Worm (Caenorhabditis elegans): ENCODE results near the gene glb-20.

Gene glb-20

ce11 chrX:13589735-13590134 lies 33.8 kb upstream of the glb-20 start, which contains the start of gene col-9:
TSS of gene col-9 (plus strand) at chrX:13590035.
- TF ChIP-seq tab-1 (GFP tag; IDR thresholded peaks at IDR 0.05) (no peak), med-1 (GFP tag; optimal IDR thresholded peaks at IDR 0.05; ENCODE audit: insufficient read depth) (no peak), flt-1 (GFP tag; IDR thresholded peaks at IDR 0.05) (no peak), T22C8.4 (GFP tag; IDR thresholded peaks at IDR 0.05) (no peak), klf-2 (GFP tag; conservative IDR thresholded peaks at IDR 0.05) (no peak)

ce11 chrX:13584725-13585371 lies 28.9 kb upstream of the glb-20 start, which contains the start of gene unc-84:
TSS of gene unc-84 (plus strand) at chrX:13584775.
- TF ChIP-seq med-1 (GFP tag; optimal IDR thresholded peaks at IDR 0.05; ENCODE audit: insufficient read depth) (no peak), flt-1 (GFP tag; IDR thresholded peaks at IDR 0.05) (peak; percentile 42; the same call in 1 of the 2 replicates), cog-1 (tag; optimal IDR thresholded peaks at IDR 0.05) (no peak), tab-1 (GFP tag; IDR thresholded peaks at IDR 0.05) (0 out of 2 replicates have a peak, but pooled peaks have one; percentile 39)

- TF ChIP-seq flt-1 (GFP tag; IDR thresholded peaks at IDR 0.05): peak; percentile 62; the same call in 1 of the 2 replicates
- no peak for TF ChIP-seq ref-1 (GFP tag; conservative IDR thresholded peaks at IDR 0.05)
- no peak for TF ChIP-seq ztf-29 (GFP tag; IDR thresholded peaks at IDR 0.05)
- peak; percentile 75 for TF ChIP-seq tab-1 (GFP tag; IDR thresholded peaks at IDR 0.05)
- peak; percentile 75 for TF ChIP-seq cog-1 (tag; optimal IDR thresholded peaks at IDR 0.05)
- peak; percentile 39; the same call in 1 of the 2 replicates for TF ChIP-seq T22C8.4 (GFP tag; IDR thresholded peaks at IDR 0.05)
These were observed 28.0 kb upstream of the glb-20 start for ce11 chrX:13583895-13584344.

ce11 chrX:13581820-13582219 lies 25.9 kb upstream of the glb-20 start, which contains the start of gene F54B11.10:
TSS of gene F54B11.10 (plus strand) at chrX:13582120.
- no peak for TF ChIP-seq flt-1 (GFP tag; IDR thresholded peaks at IDR 0.05)
- TF ChIP-seq med-1 (GFP tag; optimal IDR thresholded peaks at IDR 0.05; ENCODE audit: insufficient read depth): no peak
- no peak for TF ChIP-seq tab-1 (GFP tag; IDR thresholded peaks at IDR 0.05)
- TF ChIP-seq ztf-29 (GFP tag; IDR thresholded peaks at IDR 0.05): no peak
- no peak for TF ChIP-seq ztf-23 (GFP tag; IDR thresholded peaks at IDR 0.05)
- no peak for TF ChIP-seq klf-2 (GFP tag; conservative IDR thresholded peaks at IDR 0.05)
- no peak for TF ChIP-seq cog-1 (tag; optimal IDR thresholded peaks at IDR 0.05)
- no peak for TF ChIP-seq T22C8.4 (GFP tag; IDR thresholded peaks at IDR 0.05)
- TF ChIP-seq ref-1 (GFP tag; conservative IDR thresholded peaks at IDR 0.05): no peak

- no peak for TF ChIP-seq ref-1 (GFP tag; conservative IDR thresholded peaks at IDR 0.05)
- no peak for TF ChIP-seq flt-1 (GFP tag; IDR thresholded peaks at IDR 0.05)
- no peak for TF ChIP-seq T22C8.4 (GFP tag; IDR thresholded peaks at IDR 0.05)
- TF ChIP-seq cog-1 (tag; optimal IDR thresholded peaks at IDR 0.05): no peak
- TF ChIP-seq ztf-29 (GFP tag; IDR thresholded peaks at IDR 0.05): no peak
- TF ChIP-seq med-1 (GFP tag; optimal IDR thresholded peaks at IDR 0.05; ENCODE audit: insufficient read depth): no peak
These were observed 22.5 kb upstream of the glb-20 start, which contains the start of gene F54B11.11 for ce11 chrX:13578483-13578882. TSS of gene F54B11.11 (plus strand) at chrX:13578783.

- TF ChIP-seq ztf-23 (GFP tag; IDR thresholded peaks at IDR 0.05): no peak
- no peak for TF ChIP-seq cog-1 (tag; optimal IDR thresholded peaks at IDR 0.05)
- no peak for TF ChIP-seq ztf-29 (GFP tag; IDR thresholded peaks at IDR 0.05)
- no peak for TF ChIP-seq klf-2 (GFP tag; conservative IDR thresholded peaks at IDR 0.05)
- TF ChIP-seq T22C8.4 (GFP tag; IDR thresholded peaks at IDR 0.05): no peak
- TF ChIP-seq ref-1 (GFP tag; conservative IDR thresholded peaks at IDR 0.05): no peak
- no peak for TF ChIP-seq med-1 (GFP tag; optimal IDR thresholded peaks at IDR 0.05; ENCODE audit: insufficient read depth)
These were observed 18.1 kb upstream of the glb-20 start for ce11 chrX:13574029-13574428.

- TF ChIP-seq flt-1 (GFP tag; IDR thresholded peaks at IDR 0.05) (no peak), ref-1 (GFP tag; conservative IDR thresholded peaks at IDR 0.05) (no peak), med-1 (GFP tag; optimal IDR thresholded peaks at IDR 0.05; ENCODE audit: insufficient read depth) (no peak), tab-1 (GFP tag; IDR thresholded peaks at IDR 0.05) (no peak), ztf-23 (GFP tag; IDR thresholded peaks at IDR 0.05) (no peak), klf-2 (GFP tag; conservative IDR thresholded peaks at IDR 0.05) (no peak)
These were observed 13.9 kb upstream of the glb-20 start, which contains the start of gene R01E6.7 for ce11 chrX:13569854-13570253. TSS of gene R01E6.7 (minus strand) at chrX:13569954.

- TF ChIP-seq tab-1 (GFP tag; IDR thresholded peaks at IDR 0.05): no peak
- TF ChIP-seq med-1 (GFP tag; optimal IDR thresholded peaks at IDR 0.05; ENCODE audit: insufficient read depth): no peak
- TF ChIP-seq flt-1 (GFP tag; IDR thresholded peaks at IDR 0.05): no peak
- TF ChIP-seq ztf-29 (GFP tag; IDR thresholded peaks at IDR 0.05): no peak
- no peak for TF ChIP-seq cog-1 (tag; optimal IDR thresholded peaks at IDR 0.05)
- no peak for TF ChIP-seq T22C8.4 (GFP tag; IDR thresholded peaks at IDR 0.05)
- no peak for TF ChIP-seq ztf-23 (GFP tag; IDR thresholded peaks at IDR 0.05)
- TF ChIP-seq ref-1 (GFP tag; conservative IDR thresholded peaks at IDR 0.05): no peak
- no peak for TF ChIP-seq klf-2 (GFP tag; conservative IDR thresholded peaks at IDR 0.05)
These were observed 10.5 kb upstream of the glb-20 start, which contains the start of gene R01E6.2 for ce11 chrX:13566436-13566835. TSS of gene R01E6.2 (minus strand) at chrX:13566536.

ce11 chrX:13561954-13562353 lies 6.0 kb upstream of the glb-20 start:
- TF ChIP-seq ztf-29 (GFP tag; IDR thresholded peaks at IDR 0.05) (no peak), tab-1 (GFP tag; IDR thresholded peaks at IDR 0.05) (no peak), T22C8.4 (GFP tag; IDR thresholded peaks at IDR 0.05) (no peak), klf-2 (GFP tag; conservative IDR thresholded peaks at IDR 0.05) (no peak), flt-1 (GFP tag; IDR thresholded peaks at IDR 0.05) (no peak), ztf-23 (GFP tag; IDR thresholded peaks at IDR 0.05) (no peak), med-1 (GFP tag; optimal IDR thresholded peaks at IDR 0.05; ENCODE audit: insufficient read depth) (no peak), ref-1 (GFP tag; conservative IDR thresholded peaks at IDR 0.05) (no peak)

- TF ChIP-seq klf-2 (GFP tag; conservative IDR thresholded peaks at IDR 0.05): no peak
- TF ChIP-seq tab-1 (GFP tag; IDR thresholded peaks at IDR 0.05): no peak
- TF ChIP-seq ref-1 (GFP tag; conservative IDR thresholded peaks at IDR 0.05): no peak
- TF ChIP-seq ztf-23 (GFP tag; IDR thresholded peaks at IDR 0.05): no peak
- TF ChIP-seq med-1 (GFP tag; optimal IDR thresholded peaks at IDR 0.05; ENCODE audit: insufficient read depth): no peak
- no peak for TF ChIP-seq T22C8.4 (GFP tag; IDR thresholded peaks at IDR 0.05)
- TF ChIP-seq flt-1 (GFP tag; IDR thresholded peaks at IDR 0.05): no peak
- TF ChIP-seq cog-1 (tag; optimal IDR thresholded peaks at IDR 0.05): no peak
- no peak for TF ChIP-seq ztf-29 (GFP tag; IDR thresholded peaks at IDR 0.05)
These were observed 2.7 kb upstream of the glb-20 start for ce11 chrX:13558667-13559066.

All from whole organism, midembryonic.